Worm (Caenorhabditis elegans): Measurements from ENCODE around the gene T05G5.5.

ce11 chrIII:9740663-9741062, 10.6 kb downstream of the T05G5.5 start:
- no peak for TF ChIP-seq ama-1 (optimal IDR thresholded peaks at IDR 0.05)
- no peak for TF ChIP-seq mbf-1 (tag; optimal IDR thresholded peaks at IDR 0.05)
- no peak for TF ChIP-seq fos-1 (tag; optimal IDR thresholded peaks at IDR 0.05)
- no peak for TF ChIP-seq mdl-1 (tag; optimal IDR thresholded peaks at IDR 0.05)
- TF ChIP-seq ztf-1 (GFP tag; conservative IDR thresholded peaks at IDR 0.05) = no peak
- TF ChIP-seq unc-62 (GFP tag; optimal IDR thresholded peaks at IDR 0.05) = no peak
- TF ChIP-seq nhr-129 (tag; optimal IDR thresholded peaks at IDR 0.05) = no peak
